Worm (Caenorhabditis elegans): ENCODE results near the gene Y54F10AM.15.

Y54F10AM.15 gene

DNA sequence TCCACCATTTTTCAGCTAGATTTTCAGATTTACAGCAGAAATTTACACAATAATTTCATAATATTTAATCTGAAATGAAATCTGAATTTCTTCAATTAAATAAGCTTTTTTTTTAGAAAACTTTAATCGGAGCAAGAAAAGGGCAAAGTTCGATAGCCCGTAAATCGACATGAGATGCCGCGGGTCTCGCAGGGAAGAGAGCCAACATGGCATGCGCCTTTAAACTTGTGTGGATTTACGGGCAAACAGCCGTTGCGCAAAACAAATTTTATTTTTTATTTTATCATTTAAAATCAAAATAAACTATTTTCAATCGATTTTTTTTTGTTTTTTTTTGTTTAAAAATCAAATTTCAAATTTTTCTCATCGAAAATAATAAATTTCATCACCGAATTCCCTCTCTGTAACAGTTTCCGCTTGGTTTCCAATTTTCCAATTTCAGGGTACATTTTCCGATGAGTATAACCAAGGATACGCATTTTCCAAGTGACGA, at the start of gene Y54F10AM.15, which contains the start of the genes rbc-2 and ndua-8 (continued):
- TF ChIP-seq lin-1 (GFP tag; IDR thresholded peaks at IDR 0.05): no peak
- TF ChIP-seq daf-19 (GFP tag; conservative IDR thresholded peaks at IDR 0.05): no peak
- peak; percentile 71; the same call in 1 of the 2 replicates for TF ChIP-seq dmd-9 (GFP tag; IDR thresholded peaks at IDR 0.05)
- TF ChIP-seq dmd-6 (GFP tag; IDR thresholded peaks at IDR 0.05): no peak
- TF ChIP-seq spr-1 (tag; optimal IDR thresholded peaks at IDR 0.05): peak; percentile 37
- no peak for TF ChIP-seq madf-9 (GFP tag; conservative IDR thresholded peaks at IDR 0.05)
- no peak for TF ChIP-seq D1046.2 (GFP tag; IDR thresholded peaks at IDR 0.05)
- no peak for TF ChIP-seq skn-1 (tag; optimal IDR thresholded peaks at IDR 0.05)
- TF ChIP-seq nhr-6 (tag; optimal IDR thresholded peaks at IDR 0.05): peak; percentile 72
- TF ChIP-seq set-16 (GFP tag; IDR thresholded peaks at IDR 0.05): no peak
- peak; percentile 78 for TF ChIP-seq nhr-11 (tag; optimal IDR thresholded peaks at IDR 0.05)
- TF ChIP-seq pqm-1 (tag; optimal IDR thresholded peaks at IDR 0.05): peak; percentile 25
- TF ChIP-seq pha-4 (GFP tag; IDR thresholded peaks at IDR 0.05): peak; percentile 39; the same call in 1 of the 2 replicates
- TF ChIP-seq pha-4 (tag; optimal IDR thresholded peaks at IDR 0.05): no peak
- no peak for TF ChIP-seq tag-97 (GFP tag; IDR thresholded peaks at IDR 0.05)
- peak; percentile 87 for TF ChIP-seq dpl-1 (GFP tag; optimal IDR thresholded peaks at IDR 0.05)
- peak; percentile 84 for TF ChIP-seq rbr-2 (tag; optimal IDR thresholded peaks at IDR 0.05)
- peak in 1 of 2 experiments; percentile 64 for TF ChIP-seq ZK546.5 (tag; optimal IDR thresholded peaks at IDR 0.05)
- TF ChIP-seq daf-12 (tag; optimal IDR thresholded peaks at IDR 0.05): no peak
- TF ChIP-seq nhr-42 (GFP tag; IDR thresholded peaks at IDR 0.05): no peak
- no peak for TF ChIP-seq Y75B8A.6 (GFP tag; IDR thresholded peaks at IDR 0.05)
- TF ChIP-seq ama-1 (optimal IDR thresholded peaks at IDR 0.05): peak; percentile 23
- TF ChIP-seq lin-39 (tag; optimal IDR thresholded peaks at IDR 0.05): no peak
- no peak for TF ChIP-seq duxl-1 (tag; optimal IDR thresholded peaks at IDR 0.05; ENCODE audit: poor library complexity)
- no peak for TF ChIP-seq ZK337.2 (GFP tag; IDR thresholded peaks at IDR 0.05)
- peak; percentile 82 for TF ChIP-seq T20F7.1 (GFP tag; optimal IDR thresholded peaks at IDR 0.05)
- TF ChIP-seq aly-2 (tag; optimal IDR thresholded peaks at IDR 0.05): no peak
- no peak for TF ChIP-seq nhr-10 (tag; optimal IDR thresholded peaks at IDR 0.05)
- TF ChIP-seq hif-1 (tag; optimal IDR thresholded peaks at IDR 0.05): peak in 1 of 2 experiments; percentile 70
- TF ChIP-seq saeg-2 (GFP tag; IDR thresholded peaks at IDR 0.05): no peak
- TF ChIP-seq nhr-76 (tag; optimal IDR thresholded peaks at IDR 0.05): no peak
- TF ChIP-seq mes-2 (tag; optimal IDR thresholded peaks at IDR 0.05; ENCODE audit: poor library complexity, severe bottlenecking): peak; percentile 94
- no peak for TF ChIP-seq nhr-41 (GFP tag; IDR thresholded peaks at IDR 0.05)
- no peak for TF ChIP-seq madf-5 (GFP tag; IDR thresholded peaks at IDR 0.05)
- TF ChIP-seq ceh-62 (tag; optimal IDR thresholded peaks at IDR 0.05): no peak
- TF ChIP-seq attf-4 (tag; optimal IDR thresholded peaks at IDR 0.05): no peak
- TF ChIP-seq php-3 (GFP tag; IDR thresholded peaks at IDR 0.05): 0 out of 2 replicates have a peak, but pooled peaks have one; percentile 33
- TF ChIP-seq vab-7 (GFP tag; IDR thresholded peaks at IDR 0.05): 0 out of 2 replicates have a peak, but pooled peaks have one; percentile 18
- peak; percentile 20 for TF ChIP-seq F10B5.3 (tag; optimal IDR thresholded peaks at IDR 0.05)
- TF ChIP-seq mep-1 (tag; optimal IDR thresholded peaks at IDR 0.05): peak; percentile 98
- TF ChIP-seq hlh-30 (tag; optimal IDR thresholded peaks at IDR 0.05; ENCODE audit: insufficient read depth): peak; percentile 93
- no peak for TF ChIP-seq egl-27 (tag; optimal IDR thresholded peaks at IDR 0.05)
- no peak for TF ChIP-seq unc-39 (tag; optimal IDR thresholded peaks at IDR 0.05)
- TF ChIP-seq snpc-1.2 (GFP tag; IDR thresholded peaks at IDR 0.05): 0 out of 2 replicates have a peak, but pooled peaks have one; percentile 34
- TF ChIP-seq nhr-77 (tag; optimal IDR thresholded peaks at IDR 0.05): peak; percentile 95
- no peak for TF ChIP-seq gei-8 (GFP tag; optimal IDR thresholded peaks at IDR 0.05)
- TF ChIP-seq R02D3.7 (tag; optimal IDR thresholded peaks at IDR 0.05): peak; percentile 99
- TF ChIP-seq lsy-2 (tag; optimal IDR thresholded peaks at IDR 0.05): peak; percentile 86 to 96
- no peak for TF ChIP-seq snpc-4 (tag; optimal IDR thresholded peaks at IDR 0.05)
- no peak for TF ChIP-seq cey-2 (tag; optimal IDR thresholded peaks at IDR 0.05; ENCODE audit: borderline replicate concordance, insufficient read depth)
- TF ChIP-seq arid-1 (GFP tag; conservative IDR thresholded peaks at IDR 0.05): no peak; the same call in 1 of the 2 replicates

Measured in whole organism, L4 larva.